Fruit fly (Drosophila melanogaster) S2 (cell line): Measurements from ENCODE around the gene Polr1B.

ENCODE experiments used
- CG8478 ChIP-seq: fragments of >200 bp; optimal IDR thresholded peaks from 2 replicates; lab custom pipeline; 2018
- CTCF ChIP-seq, 2 experiments: fragments of >200 bp; optimal IDR thresholded peaks; 2 replicates each; lab custom pipeline; 2018

dm6 chr2L:402098-402497 is 2.0 kb upstream of the Polr1B start, which contains the start of gene CG4213:
- TF ChIP-seq CTCF (optimal IDR thresholded peaks at IDR 0.05; lab: Kevin White, UChicago) (no peak), CG8478 (lab: Kevin White, UChicago) (no peak)
